Fruit fly (Drosophila melanogaster): Measurements from ENCODE around the gene CG42780.

The CG42780 gene

DNA sequence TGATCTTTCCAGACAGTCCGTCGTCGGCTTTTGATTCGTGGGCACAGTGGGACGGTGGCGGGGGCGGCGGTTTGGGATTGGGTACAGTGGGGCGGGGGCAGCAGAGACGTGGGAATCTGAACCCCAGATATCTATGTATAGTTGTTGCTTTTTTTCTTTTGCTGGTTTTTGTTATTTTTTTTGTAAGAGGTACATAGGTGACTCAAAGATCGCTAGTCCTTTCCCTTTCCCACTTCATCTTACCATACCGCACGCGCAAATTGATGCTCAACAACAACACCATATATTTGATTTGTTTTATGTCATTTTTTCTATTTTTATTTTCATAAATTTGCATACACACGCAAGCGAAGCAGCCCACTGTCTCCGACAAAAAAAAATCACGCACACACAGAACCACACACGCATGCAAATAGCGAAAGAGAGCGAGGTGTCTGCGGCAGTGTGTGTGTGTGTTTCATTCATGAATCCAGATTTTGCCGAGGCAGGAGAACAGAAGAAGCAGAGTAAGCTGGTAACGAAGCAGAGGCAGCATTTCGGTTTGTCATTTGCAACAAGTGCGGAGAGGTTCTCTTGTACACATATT is 26.1 kb downstream of the CG42780 start (continued):
- peak; percentile 6 for TF ChIP-seq D (optimal IDR thresholded peaks at IDR 0.05)
- peak; percentile 71 for TF ChIP-seq D (GFP tag; optimal IDR thresholded peaks at IDR 0.05)
- peak; percentile 72 for TF ChIP-seq dmrt11E (tag; optimal IDR thresholded peaks at IDR 0.05)
- TF ChIP-seq CG17912 (GFP tag; optimal IDR thresholded peaks at IDR 0.05), result no peak

DNA sequence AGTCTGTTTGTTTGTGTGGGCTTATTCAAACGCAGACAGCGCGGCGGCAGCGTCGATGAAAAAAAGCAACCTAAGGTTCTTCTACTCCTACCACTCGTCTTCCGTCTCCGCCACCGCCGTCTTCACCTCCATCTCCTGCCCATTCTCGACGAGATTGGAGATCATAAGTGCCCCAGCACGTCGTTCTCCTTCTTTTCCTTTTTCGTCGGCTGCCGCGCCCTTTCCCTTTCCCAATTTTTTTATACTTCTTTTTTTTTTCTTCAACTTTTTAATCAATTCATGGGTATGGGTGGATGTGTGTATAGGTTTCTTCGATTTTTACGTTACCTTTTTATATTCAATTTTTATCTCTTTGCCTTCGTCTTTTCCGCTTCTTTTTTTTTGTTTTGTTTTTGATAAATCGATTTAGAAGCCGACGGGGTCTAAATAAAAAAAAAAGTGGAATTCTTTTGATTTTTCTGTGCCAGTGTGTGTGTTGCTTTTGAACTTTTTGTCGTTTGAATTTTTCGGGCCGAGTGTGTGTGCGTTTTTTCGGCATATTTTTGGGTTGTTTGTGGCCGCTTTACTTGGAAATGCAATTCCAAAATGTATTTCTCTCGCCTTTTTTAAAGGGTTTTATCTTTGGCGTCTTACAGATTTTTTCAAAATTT is 27.1 kb downstream of the CG42780 start:
- no peak for TF ChIP-seq pum (GFP tag; optimal IDR thresholded peaks at IDR 0.05)
- TF ChIP-seq onecut (GFP tag; IDR thresholded peaks at IDR 0.05), result no peak
- TF ChIP-seq CG2199 (GFP tag; IDR thresholded peaks at IDR 0.05), result 0 out of 3 replicates have a peak, but pooled peaks have one; percentile 32
- TF ChIP-seq klu (GFP tag; IDR thresholded peaks at IDR 0.05), result no peak
- no peak for TF ChIP-seq zfh1 (GFP tag; IDR thresholded peaks at IDR 0.05)
- TF ChIP-seq pros (GFP tag; optimal IDR thresholded peaks at IDR 0.05), result peak; percentile 96
- no peak for TF ChIP-seq repo (GFP tag; optimal IDR thresholded peaks at IDR 0.05)
- peak; percentile 70 for TF ChIP-seq grn (GFP tag; optimal IDR thresholded peaks at IDR 0.05)
- TF ChIP-seq sqz (GFP tag; optimal IDR thresholded peaks at IDR 0.05), result peak; percentile 99
- peak; percentile 28; the same call in 1 of the 2 replicates for TF ChIP-seq vvl (GFP tag; IDR thresholded peaks at IDR 0.05)
- peak; percentile 68 for TF ChIP-seq nom (GFP tag; optimal IDR thresholded peaks at IDR 0.05)
- no peak for TF ChIP-seq sima (GFP tag; optimal IDR thresholded peaks at IDR 0.05)
- TF ChIP-seq CG10543 (GFP tag; optimal IDR thresholded peaks at IDR 0.05), result peak; percentile 27
- 0 out of 3 replicates have a peak, but pooled peaks have one; percentile 20 for TF ChIP-seq Opbp (GFP tag; IDR thresholded peaks at IDR 0.05; ENCODE audit: partially characterized antibody)
- no peak for TF ChIP-seq bab2 (GFP tag; optimal IDR thresholded peaks at IDR 0.05)
- peak; percentile 60 for TF ChIP-seq abd-A (tag; optimal IDR thresholded peaks at IDR 0.05)
- TF ChIP-seq dmrt11E (tag; optimal IDR thresholded peaks at IDR 0.05), result peak; percentile 19
- no peak for TF ChIP-seq CG4820 (GFP tag; optimal IDR thresholded peaks at IDR 0.05)
- 0 out of 3 replicates have a peak, but pooled peaks have one; percentile 8 for TF ChIP-seq row (GFP tag; IDR thresholded peaks at IDR 0.05)
- peak; percentile 26 for TF ChIP-seq lbe (GFP tag; optimal IDR thresholded peaks at IDR 0.05)
- TF ChIP-seq crol (GFP tag; IDR thresholded peaks at IDR 0.05), result peak; percentile 93
- peak; percentile 28 for TF ChIP-seq shn (GFP tag; optimal IDR thresholded peaks at IDR 0.05)
- no peak for TF ChIP-seq CG2889 (GFP tag; IDR thresholded peaks at IDR 0.05)
- TF ChIP-seq kni (GFP tag; optimal IDR thresholded peaks at IDR 0.05), result peak; percentile 87
- no peak for TF ChIP-seq h (optimal IDR thresholded peaks at IDR 0.05)
- TF ChIP-seq CG17361 (GFP tag; IDR thresholded peaks at IDR 0.05), result no peak
- no peak for TF ChIP-seq tna (GFP tag; IDR thresholded peaks at IDR 0.05; ENCODE audit: partially characterized antibody)
- peak; percentile 7 for TF ChIP-seq Vsx1 (GFP tag; optimal IDR thresholded peaks at IDR 0.05)
- TF ChIP-seq gem (tag; optimal IDR thresholded peaks at IDR 0.05), result peak; percentile 38
- no peak for TF ChIP-seq NC2α (GFP tag; optimal IDR thresholded peaks at IDR 0.05)
- TF ChIP-seq cg (GFP tag; optimal IDR thresholded peaks at IDR 0.05), result peak; percentile 51
- TF ChIP-seq croc (GFP tag; conservative IDR thresholded peaks at IDR 0.05), result no peak
- no peak for TF ChIP-seq unc-4 (GFP tag; IDR thresholded peaks at IDR 0.05; ENCODE audit: partially characterized antibody)
- no peak for TF ChIP-seq Adf1 (GFP tag; IDR thresholded peaks at IDR 0.05)
- TF ChIP-seq CG32772 (GFP tag; IDR thresholded peaks at IDR 0.05), result peak; percentile 64
- no peak for TF ChIP-seq CG7372 (GFP tag; IDR thresholded peaks at IDR 0.05)
- peak in 1 of 2 experiments; percentile 58 for TF ChIP-seq bsh (GFP tag; optimal IDR thresholded peaks at IDR 0.05)
- peak; percentile 66 for TF ChIP-seq Med (GFP tag)
- TF ChIP-seq sens-2 (GFP tag; IDR thresholded peaks at IDR 0.05), result no peak
- peak; percentile 72 for TF ChIP-seq sd (tag; optimal IDR thresholded peaks at IDR 0.05)
- no peak for TF ChIP-seq CG14710 (tag; optimal IDR thresholded peaks at IDR 0.05)
- no peak for TF ChIP-seq dati (GFP tag; IDR thresholded peaks at IDR 0.05)
- no peak for TF ChIP-seq rib (GFP tag; IDR thresholded peaks at IDR 0.05)
- peak; percentile 29 for TF ChIP-seq Blimp-1 (GFP tag; optimal IDR thresholded peaks at IDR 0.05)
- TF ChIP-seq CG9797 (GFP tag; optimal IDR thresholded peaks at IDR 0.05), result no peak
